Fruit fly (Drosophila melanogaster): ENCODE results near the gene CG32640.

Gene CG32640

DNA sequence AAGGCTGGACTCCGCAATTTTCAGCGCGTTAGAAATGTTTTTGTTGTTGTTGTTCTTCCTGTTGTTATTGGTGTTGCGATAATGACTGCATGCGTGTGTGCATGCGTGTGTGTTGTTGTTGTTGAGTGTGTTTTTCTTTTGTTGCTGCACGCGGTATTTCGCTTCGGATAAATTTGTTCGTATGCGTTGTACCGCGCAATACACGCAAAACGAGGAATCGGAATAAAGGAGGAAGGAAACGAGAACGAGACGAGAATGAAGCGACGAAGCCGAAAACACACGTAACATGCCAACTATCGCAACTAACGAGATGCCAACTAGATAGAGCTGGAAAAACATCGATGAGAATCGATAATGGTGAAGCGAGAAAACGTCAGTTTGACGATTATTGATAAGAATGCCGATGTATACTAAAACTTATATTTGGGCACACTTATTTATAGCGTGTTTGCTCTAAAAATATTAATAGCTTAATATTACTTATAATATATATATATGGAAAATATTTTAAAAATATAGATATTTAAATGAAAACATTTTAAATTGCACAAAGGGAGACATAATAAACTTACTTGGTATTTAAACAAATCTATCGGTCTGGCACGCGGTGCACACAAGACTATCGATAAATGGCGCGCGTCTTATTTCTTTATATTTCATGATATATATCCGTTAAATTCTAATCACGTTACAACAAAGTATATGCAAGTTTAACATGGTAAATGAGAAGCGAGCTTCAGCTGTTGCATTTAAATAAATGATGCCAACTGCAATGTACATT is 33.7 kb downstream of the CG32640 start, which contains the start of gene sno (continued):
- TF ChIP-seq Pdp1 (GFP tag; optimal IDR thresholded peaks at IDR 0.05) (peak in 1 of 2 experiments; percentile 92), Oaz (GFP tag; IDR thresholded peaks at IDR 0.05) (no peak), Jarid2 (GFP tag; optimal IDR thresholded peaks at IDR 0.05) (peak; percentile 78), CG17328 (GFP tag; IDR thresholded peaks at IDR 0.05) (peak; percentile 10; the same call in 1 of the 2 replicates), odd (GFP tag; optimal IDR thresholded peaks at IDR 0.05) (no peak), nerfin-2 (GFP tag; IDR thresholded peaks at IDR 0.05; ENCODE audit: partially characterized antibody) (peak; percentile 70), zf30C (GFP tag; optimal IDR thresholded peaks at IDR 0.05) (no peak), ato (GFP tag; IDR thresholded peaks at IDR 0.05; ENCODE audit: partially characterized antibody) (peak; percentile 59; the same call in 1 of the 2 replicates), CG16815 (GFP tag; optimal IDR thresholded peaks at IDR 0.05) (no peak), CG34224 (GFP tag; IDR thresholded peaks at IDR 0.05; ENCODE audit: partially characterized antibody) (peak; percentile 54), vnd (GFP tag; IDR thresholded peaks at IDR 0.05; ENCODE audit: partially characterized antibody) (peak; percentile 79), her (GFP tag; optimal IDR thresholded peaks at IDR 0.05) (peak; percentile 1), ewg (GFP tag; optimal IDR thresholded peaks at IDR 0.05) (peak; percentile 10), Scr (GFP tag; IDR thresholded peaks at IDR 0.05; ENCODE audit: partially characterized antibody) (peak; percentile 87), Sox100B (GFP tag; optimal IDR thresholded peaks at IDR 0.05) (no peak), gfzf (GFP tag; optimal IDR thresholded peaks at IDR 0.05) (peak; percentile 33), CG11723 (GFP tag; optimal IDR thresholded peaks at IDR 0.05) (no peak), CG18599 (GFP tag; optimal IDR thresholded peaks at IDR 0.05) (no peak), CG7963 (GFP tag; IDR thresholded peaks at IDR 0.05; ENCODE audit: partially characterized antibody) (peak; percentile 83; the same call in 2 of the 3 replicates), amos (GFP tag; IDR thresholded peaks at IDR 0.05; ENCODE audit: partially characterized antibody) (peak; percentile 89), CG15479 (GFP tag; optimal IDR thresholded peaks at IDR 0.05) (peak; percentile 33), tna (GFP tag; IDR thresholded peaks at IDR 0.05; ENCODE audit: partially characterized antibody) (peak; percentile 67), Sry-δ (GFP tag; optimal IDR thresholded peaks at IDR 0.05) (peak; percentile 81), bbx (GFP tag; IDR thresholded peaks at IDR 0.05; ENCODE audit: partially characterized antibody) (peak; percentile 87), CG1603 (tag; optimal IDR thresholded peaks at IDR 0.05) (peak; percentile 28), mld (GFP tag; IDR thresholded peaks at IDR 0.05; ENCODE audit: partially characterized antibody) (peak; percentile 87), Dref (GFP tag; IDR thresholded peaks at IDR 0.05) (peak; percentile 81), trem (tag; optimal IDR thresholded peaks at IDR 0.05) (peak; percentile 22), CrebB (tag; optimal IDR thresholded peaks at IDR 0.05) (peak; percentile 3), CG13287 (GFP tag; IDR thresholded peaks at IDR 0.05; ENCODE audit: partially characterized antibody) (peak; percentile 79), CG3847 (GFP tag; IDR thresholded peaks at IDR 0.05) (peak; percentile 22; the same call in 1 of the 2 replicates), CG2120 (GFP tag; optimal IDR thresholded peaks at IDR 0.05) (no peak), grau (tag; optimal IDR thresholded peaks at IDR 0.05) (no peak), CG11695 (GFP tag; IDR thresholded peaks at IDR 0.05) (peak; percentile 33; the same call in 1 of the 3 replicates), esg (GFP tag; conservative IDR thresholded peaks at IDR 0.05) (no peak), CG1832 (GFP tag; optimal IDR thresholded peaks at IDR 0.05) (no peak), unc-4 (GFP tag; IDR thresholded peaks at IDR 0.05; ENCODE audit: partially characterized antibody) (peak; percentile 78), CG1602 (GFP tag; optimal IDR thresholded peaks at IDR 0.05) (no peak), CG4404 (GFP tag; IDR thresholded peaks at IDR 0.05) (no peak), Chrac-16 (GFP tag; optimal IDR thresholded peaks at IDR 0.05) (no peak), Med (GFP tag) (peak; percentile 64), Bgb (GFP tag; IDR thresholded peaks at IDR 0.05; ENCODE audit: partially characterized antibody) (peak; percentile 90), pzg (GFP tag; optimal IDR thresholded peaks at IDR 0.05) (peak; percentile 58), sna (GFP tag; IDR thresholded peaks at IDR 0.05; ENCODE audit: partially characterized antibody) (peak; percentile 69; the same call in 1 of the 2 replicates), MTF-1 (GFP tag; optimal IDR thresholded peaks at IDR 0.05; ENCODE audit: borderline replicate concordance) (no peak), chm (GFP tag; IDR thresholded peaks at IDR 0.05) (0 out of 2 replicates have a peak, but pooled peaks have one; percentile 14)

All from whole organism, embryonic.